Worm (Caenorhabditis elegans): ENCODE results near the gene aptf-3.

DNA sequence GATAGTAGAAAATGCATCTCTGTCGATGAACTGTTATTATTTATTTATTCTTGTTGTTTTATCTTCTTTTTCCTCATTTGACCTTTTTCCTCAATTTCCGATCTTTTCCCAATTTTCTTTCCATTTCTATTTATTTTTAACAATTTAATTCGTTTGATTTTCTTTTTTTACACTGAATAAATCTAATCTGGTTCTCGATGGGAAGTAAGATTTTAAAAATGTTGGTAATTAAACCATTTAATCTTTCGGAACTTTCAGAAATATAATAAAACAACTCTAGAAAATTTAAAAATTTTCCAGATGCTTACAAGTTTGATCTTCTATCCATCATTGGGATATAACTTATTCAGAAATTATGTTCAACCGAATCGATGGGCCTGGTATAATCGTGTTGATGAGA is 12.6 kb downstream of the aptf-3 start, which contains the start of gene F28C6.8:
- TF ChIP-seq cog-1 (tag; optimal IDR thresholded peaks at IDR 0.05), result no peak
- no peak for TF ChIP-seq tab-1 (GFP tag; IDR thresholded peaks at IDR 0.05)
- TF ChIP-seq flt-1 (GFP tag; IDR thresholded peaks at IDR 0.05), result no peak
- TF ChIP-seq ztf-23 (GFP tag; IDR thresholded peaks at IDR 0.05), result no peak
- TF ChIP-seq med-1 (GFP tag; optimal IDR thresholded peaks at IDR 0.05; ENCODE audit: insufficient read depth), result no peak
- TF ChIP-seq T22C8.4 (GFP tag; IDR thresholded peaks at IDR 0.05), result no peak

Data from whole organism, midembryonic.